Worm (Caenorhabditis elegans): Measurements from ENCODE around the gene acr-20.

ce11 chrII:14399595-14399994 is 21.9 kb upstream of the acr-20 start:
- TF ChIP-seq elt-3 (tag; optimal IDR thresholded peaks at IDR 0.05) (no peak), ceh-82 (tag; optimal IDR thresholded peaks at IDR 0.05) (no peak), F13H6.1 (tag; optimal IDR thresholded peaks at IDR 0.05) (peak; percentile 77), aly-2 (tag; optimal IDR thresholded peaks at IDR 0.05) (no peak), ztf-11 (tag; optimal IDR thresholded peaks at IDR 0.05) (no peak), ztf-1 (GFP tag; conservative IDR thresholded peaks at IDR 0.05) (no peak)
